Worm (Caenorhabditis elegans) whole organism, L4 larva: ENCODE results near the gene spat-1.
A peak's percentile ranks its signal among the peaks of the same experiment; 100 is the strongest.

Source experiments
- F10B5.3 ChIP-seq: sonication (generic microtip); optimal IDR thresholded peaks from 2 replicates; lab custom pipeline; 2016; ENCODE audit warnings: mild to moderate bottlenecking, missing genetic modification characterization, missing compliant biosample characterization
- F26F4.8 ChIP-seq: fragments of 200-800 bp; sonication (Bioruptor generic); conservative IDR thresholded peaks from 2 replicates; pipeline ENCODE4 v1.3.6; 2022; ENCODE audit warnings: missing genetic modification characterization, missing compliant biosample characterization
- F49E8.2 ChIP-seq: sonication (generic microtip); optimal IDR thresholded peaks from 2 replicates; lab custom pipeline; 2016; ENCODE audit warnings: missing compliant biosample characterization, mild to moderate bottlenecking, missing genetic modification characterization, borderline replicate concordance
- ZK337.2 ChIP-seq: fragments of 200-800 bp; sonication (Bioruptor generic); IDR thresholded peaks from 2 replicates; pipeline ENCODE4 v1.3.6; 2022; ENCODE audit warnings: missing genetic modification reagents, missing genetic modification characterization, missing compliant biosample characterization
- aha-1 ChIP-seq: fragments of 150-350 bp; peaks from one replicate; lab custom pipeline; 2014; ENCODE audit warnings: missing biosample characterization, missing genetic modification characterization
- ceh-20 ChIP-seq: fragments of 200-800 bp; sonication (Bioruptor generic); IDR thresholded peaks from 2 replicates; pipeline ENCODE4 v1.3.6; 2022; ENCODE audit warnings: missing genetic modification reagents, missing genetic modification characterization, missing compliant biosample characterization
- ceh-28 ChIP-seq: fragments of 150-350 bp; optimal IDR thresholded peaks from 2 replicates; lab custom pipeline; 2014; ENCODE audit warnings: missing biosample characterization, missing genetic modification reagents, missing genetic modification characterization
- ceh-44 ChIP-seq: fragments of 200-800 bp; sonication (Bioruptor generic); IDR thresholded peaks from 2 replicates; pipeline ENCODE4 v1.3.6; 2022; ENCODE audit warnings: missing genetic modification reagents, missing genetic modification characterization, missing compliant biosample characterization
- ceh-62 ChIP-seq: sonication (generic microtip); optimal IDR thresholded peaks from 2 replicates; lab custom pipeline; 2017; ENCODE audit warnings: missing biosample characterization, missing genetic modification characterization
- ceh-82 ChIP-seq: sonication (generic microtip); optimal IDR thresholded peaks from 2 replicates; lab custom pipeline; 2017; ENCODE audit warnings: missing biosample characterization, missing genetic modification characterization
- cey-2 ChIP-seq: sonication (generic microtip); optimal IDR thresholded peaks from 3 replicates; lab custom pipeline; 2017; ENCODE audit warnings: missing genetic modification characterization, mild to moderate bottlenecking, missing compliant biosample characterization, antibody characterized with exemption, borderline replicate concordance; ENCODE audit not compliant: insufficient read depth
- daf-12 ChIP-seq: fragments of 150-350 bp; optimal IDR thresholded peaks from 2 replicates; lab custom pipeline; 2014; ENCODE audit warnings: missing biosample characterization, missing genetic modification reagents, missing genetic modification characterization
- dmd-8 ChIP-seq: fragments of 200-800 bp; sonication (Bioruptor generic); IDR thresholded peaks from 2 replicates; pipeline ENCODE4 v1.3.6; 2022; ENCODE audit warnings: missing genetic modification characterization, missing compliant biosample characterization
- dpl-1 ChIP-seq: fragments of 150-350 bp; optimal IDR thresholded peaks from 2 replicates; lab custom pipeline; 2014; ENCODE audit warnings: missing biosample characterization, missing genetic modification reagents, missing genetic modification characterization
- egl-27 ChIP-seq: sonication (generic microtip); optimal IDR thresholded peaks from 3 replicates; lab custom pipeline; 2017; ENCODE audit warnings: missing biosample characterization, missing genetic modification reagents, missing genetic modification characterization
- egl-43 ChIP-seq: fragments of 200-800 bp; sonication (Bioruptor generic); IDR thresholded peaks from 2 replicates; pipeline ENCODE4 v1.3.6; 2022; ENCODE audit warnings: missing genetic modification reagents, missing genetic modification characterization, missing compliant biosample characterization
- hlh-11 ChIP-seq: fragments of 200-800 bp; sonication (Bioruptor generic); optimal IDR thresholded peaks from 2 replicates; lab custom pipeline; 2018; ENCODE audit warnings: mild to moderate bottlenecking, missing genetic modification characterization, missing compliant biosample characterization
- hlh-30 ChIP-seq: sonication (generic microtip); optimal IDR thresholded peaks from 2 replicates; lab custom pipeline; 2017; ENCODE audit warnings: antibody characterized with exemption, mild to moderate bottlenecking, missing genetic modification characterization, missing compliant biosample characterization; ENCODE audit not compliant: insufficient read depth
- hmg-1.1 ChIP-seq: fragments of 200-800 bp; sonication (Bioruptor generic); IDR thresholded peaks from 2 replicates; pipeline ENCODE4 v1.3.6; 2022; ENCODE audit warnings: missing genetic modification reagents, missing genetic modification characterization, missing compliant biosample characterization
- lim-7 ChIP-seq: fragments of 200-800 bp; sonication (Bioruptor generic); IDR thresholded peaks from 2 replicates; pipeline ENCODE4 v1.3.6; 2022; ENCODE audit warnings: missing genetic modification characterization, missing compliant biosample characterization
- lin-15B ChIP-seq: fragments of 150-350 bp; sonication (generic microtip); optimal IDR thresholded peaks from 3 replicates; lab custom pipeline; 2014; ENCODE audit warnings: missing biosample characterization, missing genetic modification characterization
- lsy-2 ChIP-seq, 2 experiments: fragments of 150-350 bp in 1 of 2; sonication (generic microtip) in 1 of 2; optimal IDR thresholded peaks; 2 replicates each; lab custom pipeline; 2014 to 2017; ENCODE audit warnings: missing biosample characterization in 2 of 2, missing genetic modification characterization in 2 of 2
- madf-9 ChIP-seq: fragments of 200-800 bp; sonication (Bioruptor generic); conservative IDR thresholded peaks from 2 replicates; pipeline ENCODE4 v1.3.6; 2022; ENCODE audit warnings: missing genetic modification reagents, missing genetic modification characterization, missing compliant biosample characterization
- nhr-77 ChIP-seq: fragments of 150-350 bp; optimal IDR thresholded peaks from 2 replicates; lab custom pipeline; 2014; ENCODE audit warnings: missing biosample characterization, missing genetic modification characterization
- pha-4 ChIP-seq, 2 experiments: fragments of 150-350 bp in 1 of 2; fragments of 200-800 bp in 1 of 2; sonication (Bioruptor generic) in 1 of 2; IDR thresholded peaks in 1 of 2; optimal IDR thresholded peaks in 1 of 2; 2 replicates each; pipeline versions ENCODE4 v1.3.6 to Lab custom; 2014 to 2022; ENCODE audit warnings: missing genetic modification characterization in 2 of 2, missing genetic modification reagents in 2 of 2, missing biosample characterization in 1 of 2, missing compliant biosample characterization in 1 of 2
- pqm-1 ChIP-seq: sonication (generic microtip); optimal IDR thresholded peaks from 2 replicates; lab custom pipeline; 2017; ENCODE audit warnings: missing biosample characterization, missing genetic modification characterization
- rbr-2 ChIP-seq: sonication (generic microtip); optimal IDR thresholded peaks from 2 replicates; lab custom pipeline; 2016; ENCODE audit warnings: missing genotype, missing genetic modification characterization, missing compliant biosample characterization
- set-16 ChIP-seq: fragments of 200-800 bp; sonication (Bioruptor generic); IDR thresholded peaks from 2 replicates; pipeline ENCODE4 v1.3.6; 2022; ENCODE audit warnings: missing genetic modification reagents, missing genetic modification characterization, missing compliant biosample characterization
- spr-1 ChIP-seq: sonication (generic microtip); optimal IDR thresholded peaks from 2 replicates; lab custom pipeline; 2016; ENCODE audit warnings: mild to moderate bottlenecking, missing genetic modification characterization, missing compliant biosample characterization
- tag-97 ChIP-seq: fragments of 200-800 bp; sonication (Bioruptor generic); IDR thresholded peaks from 2 replicates; pipeline ENCODE4 v1.3.6; 2022; ENCODE audit warnings: missing genetic modification characterization, missing compliant biosample characterization
- unc-62 ChIP-seq, 3 experiments: fragments of 150-350 bp in 1 of 3; sonication (generic microtip); optimal IDR thresholded peaks in 2 of 3; peaks in 1 of 3; 1 replicate in 1 of 3; 2 replicates in 2 of 3; lab custom pipeline; 2014 to 2017; ENCODE audit warnings: missing biosample characterization in 3 of 3, missing genetic modification characterization in 3 of 3, missing genetic modification reagents in 3 of 3, missing genotype in 1 of 3
- zfp-2 ChIP-seq: sonication (generic microtip); optimal IDR thresholded peaks from 2 replicates; lab custom pipeline; 2016; ENCODE audit warnings: mild to moderate bottlenecking, missing genetic modification characterization, missing compliant biosample characterization
- zfp-3 ChIP-seq: fragments of 200-800 bp; sonication (Bioruptor generic); conservative IDR thresholded peaks from 2 replicates; pipeline ENCODE4 v1.3.6; 2022; ENCODE audit warnings: missing genetic modification reagents, missing genetic modification characterization, missing compliant biosample characterization
- zip-11 ChIP-seq: fragments of 200-800 bp; sonication (Bioruptor generic); IDR thresholded peaks from 2 replicates; pipeline ENCODE4 v1.3.6; 2022; ENCODE audit warnings: missing genetic modification characterization, missing compliant biosample characterization
- ztf-11 ChIP-seq: fragments of 150-350 bp; optimal IDR thresholded peaks from 2 replicates; lab custom pipeline; 2014; ENCODE audit warnings: missing biosample characterization, missing genetic modification characterization
- ztf-7 ChIP-seq: fragments of 150-350 bp; optimal IDR thresholded peaks from 2 replicates; lab custom pipeline; 2014; ENCODE audit warnings: missing biosample characterization, missing genetic modification characterization

The spat-1 gene

ce11 chrII:14523070-14523572, 5.4 kb upstream of the spat-1 start, which contains the start of gene btb-20:
btb-20 (minus strand) TSS chrII:14523522.
- TF ChIP-seq rbr-2: no peak
- TF ChIP-seq unc-62 (GFP tag; optimal IDR thresholded peaks at IDR 0.05 in 1 of 2; lab: Kevin White, UChicago): peak in 1 of 2 experiments; percentile 93
- TF ChIP-seq unc-62 (tag; optimal IDR thresholded peaks at IDR 0.05; lab: Kevin White, UChicago): no peak
- TF ChIP-seq ceh-82 (tag; lab: Kevin White, UChicago): no peak
- no peak for TF ChIP-seq egl-43 (GFP tag; lab: Robert Waterston, UW)

ce11 chrII:14523645-14524223, 4.8 kb upstream of the spat-1 start, which contains the start of gene pot-2:
pot-2 (plus strand) TSS chrII:14524173.
- no peak for TF ChIP-seq ceh-20 (GFP tag; lab: Robert Waterston, UW)
- TF ChIP-seq egl-27 (tag; lab: Kevin White, UChicago): no peak
- no peak for TF ChIP-seq zip-11
- no peak for TF ChIP-seq F10B5.3
- TF ChIP-seq ceh-62 (tag; lab: Kevin White, UChicago): no peak
- no peak for TF ChIP-seq lsy-2 (tag; optimal IDR thresholded peaks at IDR 0.05; lab: Kevin White, UChicago)
- TF ChIP-seq F26F4.8 (GFP tag; lab: Robert Waterston, UW): no peak

DNA sequence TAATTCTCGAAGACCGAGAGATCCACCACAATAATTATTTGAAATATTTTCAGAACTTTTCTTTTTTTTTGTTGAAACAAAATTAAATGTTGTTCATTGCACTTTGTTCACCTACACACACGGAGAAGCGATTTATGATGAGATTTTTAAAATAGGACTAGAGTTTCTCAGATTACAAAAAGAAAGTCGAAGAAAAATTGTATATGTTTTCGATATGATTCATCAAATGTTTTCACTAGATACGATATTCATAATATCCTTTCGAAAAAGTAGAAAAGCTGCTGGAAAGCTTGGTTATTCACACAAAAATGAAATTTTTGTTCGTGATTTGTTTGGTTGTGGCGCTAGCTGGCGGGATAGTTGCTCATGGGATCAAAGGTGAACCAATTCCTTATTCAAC, 3.5 kb upstream of the spat-1 start, which contains the start of gene F57C2.4:
F57C2.4 (plus strand) TSS at position 301 of the 400 bp plus-strand sequence.
- no peak for TF ChIP-seq set-16 (GFP tag; lab: Robert Waterston, UW)
- no peak for TF ChIP-seq zfp-3
- TF ChIP-seq hlh-11 (tag; lab: Kevin White, UChicago): no peak

- TF ChIP-seq unc-62 (GFP tag; optimal IDR thresholded peaks at IDR 0.05 in 1 of 2; lab: Kevin White, UChicago) (peak in 1 of 2 experiments; percentile 90), unc-62 (tag; optimal IDR thresholded peaks at IDR 0.05; lab: Kevin White, UChicago) (no peak), zfp-2 (tag; lab: Kevin White, UChicago) (no peak)
Measured at ce11 chrII:14527104-14527503, 1.4 kb upstream of the spat-1 start.

ce11 chrII:14534000-14534399, 5.4 kb downstream of the spat-1 start, which contains the start of gene C04H5.1:
C04H5.1 (plus strand) TSS chrII:14534300.
- TF ChIP-seq aha-1 (peak; percentile 40), cey-2 (tag; lab: Kevin White, UChicago) (no peak)

DNA sequence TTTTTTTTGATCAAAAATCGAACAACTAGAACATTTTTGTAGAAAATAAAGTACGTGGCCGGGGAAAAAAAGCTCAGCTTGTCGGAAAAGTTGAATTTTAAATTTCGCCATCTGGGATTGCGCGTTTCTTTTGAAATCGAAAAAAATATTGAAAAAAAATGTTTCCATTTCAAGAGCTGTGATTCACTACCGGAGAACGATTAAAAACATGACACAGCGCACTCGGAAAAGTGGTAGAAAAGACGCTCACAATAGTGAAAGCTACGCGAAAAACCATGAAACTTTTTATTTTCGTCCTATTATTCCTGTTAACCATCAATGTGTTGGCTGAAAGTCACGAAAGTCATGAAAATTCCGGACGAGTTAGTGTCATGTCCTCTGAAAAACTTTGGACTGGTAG, 9.2 kb downstream of the spat-1 start, which contains the start of the genes clec-147 and C04H5.7:
clec-147 (minus strand) TSS at position 101 of the 400 bp plus-strand sequence.
C04H5.7 (plus strand) TSS at position 219 of the 400 bp plus-strand sequence.
- TF ChIP-seq tag-97 (GFP tag; lab: Robert Waterston, UW) (no peak), ceh-28 (no peak), cey-2 (tag; lab: Kevin White, UChicago) (no peak), hlh-30 (tag; lab: Kevin White, UChicago) (no peak), dmd-8 (GFP tag; lab: Robert Waterston, UW) (no peak)

DNA sequence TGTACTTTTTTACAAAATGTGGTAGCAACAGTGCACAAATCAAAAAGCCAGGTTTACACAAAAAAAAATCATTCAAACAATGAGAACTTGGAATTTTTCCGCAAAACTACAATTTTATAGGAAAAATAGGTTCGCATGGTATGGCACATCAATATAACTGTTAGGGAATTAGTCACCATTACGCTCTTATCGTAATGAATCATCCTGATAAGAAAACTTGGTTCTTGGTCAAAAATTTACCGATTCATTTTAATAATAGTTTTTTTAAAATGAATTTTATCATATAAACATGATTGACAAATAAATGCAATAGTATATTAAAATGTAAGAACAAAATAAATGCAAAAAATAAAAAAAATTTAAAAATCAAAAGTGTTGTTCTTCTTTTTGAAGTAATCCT, 12.0 kb downstream of the spat-1 start:
- TF ChIP-seq pha-4 (GFP tag; IDR thresholded peaks at IDR 0.05; lab: Robert Waterston, UW) (no peak), pha-4 (tag; optimal IDR thresholded peaks at IDR 0.05; lab: Kevin White, UChicago) (no peak), aha-1 (peak; percentile 88), pqm-1 (peak; percentile 38)

- no peak for TF ChIP-seq spr-1 (tag; lab: Kevin White, UChicago)
- TF ChIP-seq ztf-7 (tag; lab: Kevin White, UChicago): no peak
- no peak for TF ChIP-seq F49E8.2 (tag; lab: Kevin White, UChicago)
- no peak for TF ChIP-seq nhr-77 (tag; lab: Kevin White, UChicago)
- no peak for TF ChIP-seq lim-7
- TF ChIP-seq ztf-11: no peak
- no peak for TF ChIP-seq ZK337.2 (GFP tag; lab: Robert Waterston, UW)
- no peak for TF ChIP-seq ceh-44
- TF ChIP-seq madf-9 (GFP tag; lab: Robert Waterston, UW): no peak
- TF ChIP-seq daf-12 (tag; lab: Kevin White, UChicago): no peak
- TF ChIP-seq lin-15B (tag; lab: Kevin White, UChicago): no peak
- TF ChIP-seq dpl-1: no peak
- no peak for TF ChIP-seq hmg-1.1 (GFP tag; lab: Robert Waterston, UW)
- no peak for TF ChIP-seq ceh-62 (tag; lab: Kevin White, UChicago)
Measured at ce11 chrII:14548691-14549090, 20.1 kb downstream of the spat-1 start, which contains the start of gene gcy-29. gcy-29 (minus strand) TSS chrII:14548791.
